Fruit fly (Drosophila melanogaster) whole organism, embryonic: ENCODE measurements around the gene Vago.

Experiments
- Abd-B ChIP-seq: fragments of 200-800 bp; sonication (Bioruptor generic); optimal IDR thresholded peaks from 2 replicates; lab custom pipeline; 2018; ENCODE audit warnings: missing biosample characterization, mild to moderate bottlenecking, missing genetic modification characterization, moderate library complexity
- Asciz ChIP-seq: fragments of 200-800 bp; sonication (Bioruptor generic); optimal IDR thresholded peaks from 2 replicates; lab custom pipeline; 2017; ENCODE audit warnings: missing biosample characterization, mild to moderate bottlenecking, missing genetic modification characterization, missing genetic modification reagents
- Bdp1 ChIP-seq: fragments of 200-800 bp; sonication (Bioruptor generic); optimal IDR thresholded peaks from 3 replicates; lab custom pipeline; 2016; ENCODE audit warnings: missing biosample characterization, missing genetic modification characterization
- CG10979 ChIP-seq: fragments of 200-800 bp; sonication (Bioruptor generic); optimal IDR thresholded peaks from 2 replicates; lab custom pipeline; 2018; ENCODE audit warnings: missing biosample characterization, mild to moderate bottlenecking, missing genetic modification characterization, moderate library complexity
- CG1233 ChIP-seq: fragments of 200-800 bp; sonication (Bioruptor generic); optimal IDR thresholded peaks from 4 replicates; lab custom pipeline; 2018; ENCODE audit warnings: missing biosample characterization, mild to moderate bottlenecking, missing genetic modification characterization
- CG13123 ChIP-seq: fragments of 200-800 bp; sonication (Bioruptor generic); optimal IDR thresholded peaks from 2 replicates; lab custom pipeline; 2016; ENCODE audit warnings: missing biosample characterization, missing genetic modification characterization
- CG14014 ChIP-seq: fragments of 200-800 bp; sonication (Bioruptor generic); IDR thresholded peaks from 2 replicates; pipeline ENCODE4 v1.3.6; 2022; ENCODE audit warnings: missing biosample characterization, missing genetic modification characterization
- CG14965 ChIP-seq: fragments of 200-800 bp; sonication (Bioruptor generic); optimal IDR thresholded peaks from 2 replicates; lab custom pipeline; 2016; ENCODE audit warnings: missing biosample characterization, missing genetic modification characterization, borderline replicate concordance
- CG15514 ChIP-seq: fragments of 200-800 bp; sonication (Bioruptor generic); optimal IDR thresholded peaks from 3 replicates; lab custom pipeline; 2017; ENCODE audit warnings: missing biosample characterization, missing genetic modification characterization, mild to moderate bottlenecking, moderate library complexity, missing genetic modification reagents
- CG15601 ChIP-seq: fragments of 200-800 bp; sonication (Bioruptor generic); optimal IDR thresholded peaks from 3 replicates; lab custom pipeline; 2019; ENCODE audit warnings: missing biosample characterization, mild to moderate bottlenecking, missing genetic modification characterization, moderate library complexity
- CG18599 ChIP-seq: fragments of 200-800 bp; sonication (Bioruptor generic); optimal IDR thresholded peaks from 3 replicates; lab custom pipeline; 2017; ENCODE audit warnings: missing biosample characterization, missing genetic modification characterization, mild to moderate bottlenecking, moderate library complexity, missing genetic modification reagents
- CG2202 ChIP-seq: fragments of 200-800 bp; sonication (Bioruptor generic); optimal IDR thresholded peaks from 2 replicates; lab custom pipeline; 2018; ENCODE audit warnings: missing biosample characterization, mild to moderate bottlenecking, missing genetic modification characterization
- CG30403 ChIP-seq: fragments of 200-800 bp; sonication (Bioruptor generic); optimal IDR thresholded peaks from 3 replicates; lab custom pipeline; 2016; ENCODE audit warnings: missing biosample characterization, missing genetic modification characterization
- CG33213 ChIP-seq: fragments of 200-800 bp; sonication (Bioruptor generic); optimal IDR thresholded peaks from 3 replicates; lab custom pipeline; 2016; ENCODE audit warnings: missing biosample characterization, missing genetic modification characterization
- CG3726 ChIP-seq: fragments of 200-800 bp; sonication (Bioruptor generic); IDR thresholded peaks from 3 replicates; pipeline ENCODE4, ENCODE4 v1.3.6; 2022; ENCODE audit warnings: missing biosample characterization, missing genetic modification characterization
- CG3847 ChIP-seq: fragments of 200-800 bp; sonication (Bioruptor generic); IDR thresholded peaks from 2 replicates; pipeline ENCODE4 v1.3.6; 2022; ENCODE audit warnings: missing biosample characterization, missing genetic modification characterization
- CG4328 ChIP-seq: fragments of 200-800 bp; sonication (Bioruptor generic); optimal IDR thresholded peaks from 3 replicates; lab custom pipeline; 2017; ENCODE audit warnings: missing biosample characterization, missing genetic modification reagents, missing genetic modification characterization
- CG43689 ChIP-seq: fragments of 200-800 bp; sonication (Bioruptor generic); IDR thresholded peaks from 2 replicates; pipeline ENCODE4 v1.3.6; 2022; ENCODE audit warnings: missing biosample characterization, missing genetic modification characterization
- CG7271 ChIP-seq: fragments of 200-800 bp; sonication (Bioruptor generic); optimal IDR thresholded peaks from 2 replicates; lab custom pipeline; 2018; ENCODE audit warnings: missing biosample characterization, mild to moderate bottlenecking, missing genetic modification characterization, moderate library complexity
- CG7372 ChIP-seq: fragments of 200-800 bp; sonication (Bioruptor generic); IDR thresholded peaks from 2 replicates; pipeline ENCODE4 v1.3.6; 2022; ENCODE audit warnings: missing biosample characterization, missing genetic modification characterization
- CG7786 ChIP-seq: fragments of 200-800 bp; sonication (Bioruptor generic); optimal IDR thresholded peaks from 2 replicates; lab custom pipeline; 2016; ENCODE audit warnings: missing biosample characterization, missing genetic modification characterization
- CG7987 ChIP-seq: fragments of 200-800 bp; sonication (Bioruptor generic); optimal IDR thresholded peaks from 2 replicates; lab custom pipeline; 2018; ENCODE audit warnings: missing biosample characterization, mild to moderate bottlenecking, missing genetic modification characterization, moderate library complexity
- CG8388 ChIP-seq: fragments of 200-800 bp; sonication (Bioruptor generic); optimal IDR thresholded peaks from 2 replicates; lab custom pipeline; 2019; ENCODE audit warnings: missing biosample characterization, mild to moderate bottlenecking, missing genetic modification characterization, moderate library complexity
- CG8944 ChIP-seq: fragments of 200-800 bp; sonication (Bioruptor generic); optimal IDR thresholded peaks from 3 replicates; lab custom pipeline; 2016; ENCODE audit warnings: missing biosample characterization, missing genetic modification characterization
- CTCF ChIP-seq: fragments of 200-800 bp; sonication (Bioruptor generic); optimal IDR thresholded peaks from 2 replicates; lab custom pipeline; 2017; ENCODE audit warnings: missing biosample characterization, mild to moderate bottlenecking, missing genetic modification characterization, moderate library complexity
- D19B ChIP-seq: fragments of 200-800 bp; sonication (Bioruptor generic); optimal IDR thresholded peaks from 2 replicates; lab custom pipeline; 2017; ENCODE audit warnings: missing biosample characterization, mild to moderate bottlenecking, missing genetic modification characterization
- Deaf1 ChIP-seq: fragments of 200-800 bp; optimal IDR thresholded peaks from 3 replicates; lab custom pipeline; 2019; ENCODE audit warnings: missing biosample characterization, mild to moderate bottlenecking, missing genetic modification characterization, moderate library complexity
- Dek ChIP-seq: fragments of 200-800 bp; sonication (Bioruptor generic); optimal IDR thresholded peaks from 3 replicates; lab custom pipeline; 2019; ENCODE audit warnings: missing biosample characterization, mild to moderate bottlenecking, missing genetic modification characterization, moderate library complexity
- Dll ChIP-seq: fragments of 200-800 bp; sonication (Bioruptor generic); IDR thresholded peaks from 4 replicates; pipeline ENCODE4 v1.3.6; 2022; ENCODE audit warnings: missing biosample characterization, missing genetic modification characterization; ENCODE audit not compliant: partially characterized antibody
- HmgZ ChIP-seq: fragments of 200-800 bp; sonication (Bioruptor generic); optimal IDR thresholded peaks from 2 replicates; lab custom pipeline; 2018; ENCODE audit warnings: missing biosample characterization, mild to moderate bottlenecking, missing genetic modification characterization
- Kr ChIP-seq: fragments of 200-800 bp; sonication (Bioruptor generic); optimal IDR thresholded peaks from 2 replicates; lab custom pipeline; 2017; ENCODE audit warnings: missing biosample characterization, mild to moderate bottlenecking, missing genetic modification characterization
- Mad ChIP-seq: fragments of 200-800 bp; sonication (Bioruptor generic); optimal IDR thresholded peaks from 2 replicates; lab custom pipeline; 2016; ENCODE audit warnings: missing biosample characterization, missing genetic modification characterization
- Myb ChIP-seq: fragments of 200-800 bp; sonication (Bioruptor generic); optimal IDR thresholded peaks from 2 replicates; lab custom pipeline; 2016; ENCODE audit warnings: missing biosample characterization, missing genetic modification characterization
- Trl ChIP-seq, 3 experiments: fragments of >200 bp in 2 of 3; fragments of 200-800 bp in 1 of 3; sonication (Bioruptor generic) in 1 of 3; optimal IDR thresholded peaks; 2 replicates in 1 of 3; 3 replicates in 2 of 3; lab custom pipeline; 2016 to 2017; ENCODE audit warnings: missing biosample characterization in 1 of 3, missing genetic modification characterization in 1 of 3
- bowl ChIP-seq: fragments of 200-800 bp; sonication (Bioruptor generic); IDR thresholded peaks from 2 replicates; pipeline ENCODE4 v1.3.6; 2022; ENCODE audit warnings: missing biosample characterization, missing genetic modification characterization
- cg ChIP-seq: fragments of 200-800 bp; sonication (Bioruptor generic); optimal IDR thresholded peaks from 3 replicates; lab custom pipeline; 2019; ENCODE audit warnings: missing biosample characterization, mild to moderate bottlenecking, missing genetic modification characterization, moderate library complexity
- chif ChIP-seq, 2 experiments: fragments of 200-800 bp; sonication (Bioruptor generic); optimal IDR thresholded peaks; 3 replicates each; lab custom pipeline; 2016; ENCODE audit warnings: missing biosample characterization in 2 of 2, missing genetic modification characterization in 2 of 2
- gce ChIP-seq: fragments of 200-800 bp; sonication (Bioruptor generic); IDR thresholded peaks from 3 replicates; pipeline ENCODE4 v1.3.6; 2022; ENCODE audit warnings: missing biosample characterization, missing genetic modification characterization
- h ChIP-seq: fragments of >200 bp; optimal IDR thresholded peaks from 2 replicates; lab custom pipeline; 2017
- insv ChIP-seq, 2 experiments: fragments of 200-800 bp; sonication (Bioruptor generic); optimal IDR thresholded peaks; 3 replicates each; lab custom pipeline; 2016 to 2018; ENCODE audit warnings: missing biosample characterization in 2 of 2, missing genetic modification characterization in 2 of 2
- jigr1 ChIP-seq: fragments of 200-800 bp; sonication (Bioruptor generic); IDR thresholded peaks from 3 replicates; pipeline ENCODE4 v1.3.6; 2022; ENCODE audit warnings: missing biosample characterization, missing genetic modification characterization
- kah ChIP-seq: fragments of 200-800 bp; sonication (Bioruptor generic); optimal IDR thresholded peaks from 2 replicates; lab custom pipeline; 2018; ENCODE audit warnings: missing biosample characterization, mild to moderate bottlenecking, missing genetic modification characterization
- klu ChIP-seq: fragments of 200-800 bp; sonication (Bioruptor generic); IDR thresholded peaks from 2 replicates; pipeline ENCODE4 v1.3.6; 2022; ENCODE audit warnings: missing biosample characterization, missing genetic modification characterization
- nmo ChIP-seq: fragments of 200-800 bp; sonication (Bioruptor generic); optimal IDR thresholded peaks from 2 replicates; lab custom pipeline; 2018; ENCODE audit warnings: missing biosample characterization, mild to moderate bottlenecking, missing genetic modification characterization, moderate library complexity
- psq ChIP-seq: fragments of 200-800 bp; sonication (Bioruptor generic); optimal IDR thresholded peaks from 2 replicates; lab custom pipeline; 2017; ENCODE audit warnings: missing biosample characterization, missing genetic modification characterization
- repo ChIP-seq: fragments of 200-800 bp; sonication (Bioruptor generic); optimal IDR thresholded peaks from 2 replicates; lab custom pipeline; 2016; ENCODE audit warnings: missing biosample characterization, missing genetic modification characterization
- slbo ChIP-seq: fragments of 200-800 bp; sonication (Bioruptor generic); IDR thresholded peaks from 2 replicates; pipeline ENCODE4 v1.3.6; 2022; ENCODE audit warnings: missing biosample characterization, missing genetic modification characterization
- stwl ChIP-seq: fragments of 200-800 bp; sonication (Bioruptor generic); optimal IDR thresholded peaks from 3 replicates; lab custom pipeline; 2018; ENCODE audit warnings: missing biosample characterization, mild to moderate bottlenecking, missing genetic modification characterization, moderate library complexity
- vvl ChIP-seq: fragments of 200-800 bp; sonication (Bioruptor generic); IDR thresholded peaks from 2 replicates; pipeline ENCODE4 v1.3.6; 2022; ENCODE audit warnings: missing biosample characterization, missing genetic modification characterization
- wor ChIP-seq: fragments of 200-800 bp; sonication (Bioruptor generic); IDR thresholded peaks from 2 replicates; pipeline ENCODE4 v1.3.6; 2022; ENCODE audit warnings: missing biosample characterization, missing genetic modification characterization
- zen ChIP-seq: fragments of 200-800 bp; sonication (Bioruptor generic); optimal IDR thresholded peaks from 3 replicates; lab custom pipeline; 2018; ENCODE audit warnings: missing biosample characterization, mild to moderate bottlenecking, missing genetic modification characterization, moderate library complexity

The Vago gene

DNA sequence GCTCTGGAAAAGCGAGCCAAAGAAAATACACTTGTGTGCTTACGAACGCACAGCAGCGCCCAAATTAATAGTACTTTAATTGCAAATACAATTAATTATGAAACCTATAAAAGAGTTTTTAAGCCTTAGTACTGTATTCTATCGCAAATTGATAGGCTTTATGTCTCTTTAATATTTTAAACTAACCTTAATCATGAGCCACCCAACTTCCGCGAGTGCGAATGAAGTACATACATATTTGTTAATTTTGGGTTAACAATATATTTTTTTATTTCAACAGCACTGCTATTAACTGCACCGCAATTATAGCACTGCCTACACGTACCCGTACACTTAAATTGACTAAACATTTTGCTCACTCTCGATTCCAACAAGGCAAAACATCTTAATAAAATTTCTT lies 7.8 kb upstream of the Vago start (continued):
- TF ChIP-seq CG13123 (GFP tag; lab: Kevin White, UChicago) = no peak
- no peak for TF ChIP-seq CG8944 (GFP tag; lab: Kevin White, UChicago)
- TF ChIP-seq CG15601 (tag; lab: Kevin White, UChicago) = no peak
- no peak for TF ChIP-seq repo
- TF ChIP-seq CG7786 (GFP tag; lab: Kevin White, UChicago) = no peak
- TF ChIP-seq jigr1 (GFP tag; lab: Robert Waterston, UW) = no peak
- TF ChIP-seq Kr (GFP tag; lab: Kevin White, UChicago) = no peak
- peak; percentile 57 for TF ChIP-seq slbo (GFP tag; lab: Robert Waterston, UW)
- TF ChIP-seq CG2202 = no peak
- 0 out of 3 replicates have a peak, but pooled peaks have one; percentile 24 for TF ChIP-seq gce (GFP tag; lab: Robert Waterston, UW)
- peak in 1 of 2 experiments; percentile 15 for TF ChIP-seq chif (GFP tag; optimal IDR thresholded peaks at IDR 0.05; lab: Kevin White, UChicago)
- peak; percentile 5 for TF ChIP-seq D19B (GFP tag; lab: Kevin White, UChicago)
- no peak for TF ChIP-seq h (lab: Kevin White, UChicago)
- TF ChIP-seq CG3847 (GFP tag; lab: Robert Waterston, UW) = 0 out of 2 replicates have a peak, but pooled peaks have one; percentile 16
- no peak for TF ChIP-seq CG7987 (GFP tag; lab: Kevin White, UChicago)
- peak; percentile 43; the same call in 1 of the 2 replicates for TF ChIP-seq CG7372 (GFP tag; lab: Robert Waterston, UW)
- TF ChIP-seq cg (GFP tag; lab: Kevin White, UChicago) = no peak
- TF ChIP-seq CG30403 (GFP tag; lab: Kevin White, UChicago) = no peak
- no peak for TF ChIP-seq CG43689 (GFP tag; lab: Robert Waterston, UW)
- TF ChIP-seq vvl (GFP tag; lab: Robert Waterston, UW) = peak; percentile 47; the same call in 1 of the 2 replicates

- TF ChIP-seq Abd-B (peak; percentile 1), CTCF (GFP tag; lab: Kevin White, UChicago) (peak; percentile 88), Trl (optimal IDR thresholded peaks at IDR 0.05; lab: Kevin White, UChicago) (peak; percentile 2 to 8), Trl (GFP tag; optimal IDR thresholded peaks at IDR 0.05; lab: Kevin White, UChicago) (no peak), CG33213 (no peak), stwl (tag; lab: Kevin White, UChicago) (peak; percentile 16), CG3726 (GFP tag; lab: Robert Waterston, UW) (no peak), CG10979 (tag; lab: Kevin White, UChicago) (peak; percentile 19), CG14014 (no peak), Mad (GFP tag; lab: Kevin White, UChicago) (no peak), wor (GFP tag; lab: Robert Waterston, UW) (no peak), CG14965 (GFP tag; lab: Kevin White, UChicago) (peak; percentile 89), CG4328 (GFP tag; lab: Kevin White, UChicago) (no peak), Dek (tag; lab: Kevin White, UChicago) (no peak), CG30403 (GFP tag; lab: Kevin White, UChicago) (no peak), Bdp1 (GFP tag; lab: Kevin White, UChicago) (no peak), CG18599 (GFP tag; lab: Kevin White, UChicago) (no peak), insv (GFP tag; optimal IDR thresholded peaks at IDR 0.05; lab: Kevin White, UChicago) (no peak), bowl (no peak), Dll (GFP tag; lab: Robert Waterston, UW) (no peak), CG1233 (no peak), CG15601 (tag; lab: Kevin White, UChicago) (no peak), nmo (no peak), Myb (no peak), CG7271 (tag; lab: Kevin White, UChicago) (no peak), klu (GFP tag; lab: Robert Waterston, UW) (no peak), Deaf1 (no peak), zen (peak; percentile 3), kah (GFP tag; lab: Kevin White, UChicago) (no peak), Asciz (GFP tag; lab: Kevin White, UChicago) (no peak), CG15514 (GFP tag; lab: Kevin White, UChicago) (no peak), CG8388 (GFP tag; lab: Kevin White, UChicago) (no peak), HmgZ (tag; lab: Kevin White, UChicago) (no peak), psq (GFP tag; lab: Kevin White, UChicago) (no peak)
Measured at dm6 chrX:11081834-11082233, 7.3 kb upstream of the Vago start.
